Worm (Caenorhabditis elegans) whole organism, L3 larva: Measurements from ENCODE around the gene T12D8.9.

Experiments
- R02D3.7 ChIP-seq: fragments of 150-350 bp; optimal IDR thresholded peaks from 2 replicates; lab custom pipeline; 2014; ENCODE audit warnings: missing biosample characterization, missing genetic modification characterization
- ama-1 ChIP-seq: fragments of 150-350 bp; optimal IDR thresholded peaks from 2 replicates; lab custom pipeline; 2018
- ceh-16 ChIP-seq: sonication (generic microtip); optimal IDR thresholded peaks from 2 replicates; lab custom pipeline; 2017; ENCODE audit warnings: missing biosample characterization, missing genetic modification characterization
- ceh-28 ChIP-seq: fragments of 150-350 bp; optimal IDR thresholded peaks from 2 replicates; lab custom pipeline; 2014; ENCODE audit warnings: missing biosample characterization, missing genetic modification reagents, missing genetic modification characterization
- ceh-82 ChIP-seq: fragments of 150-350 bp; optimal IDR thresholded peaks from 2 replicates; lab custom pipeline; 2014; ENCODE audit warnings: missing biosample characterization, missing genetic modification characterization
- ceh-9 ChIP-seq: sonication (generic microtip); optimal IDR thresholded peaks from 2 replicates; lab custom pipeline; 2018; ENCODE audit warnings: missing biosample characterization, missing genetic modification characterization
- daf-12 ChIP-seq: fragments of 150-350 bp; optimal IDR thresholded peaks from 2 replicates; lab custom pipeline; 2014; ENCODE audit warnings: missing biosample characterization, missing genetic modification reagents, missing genetic modification characterization
- egl-27 ChIP-seq: sonication (generic microtip); optimal IDR thresholded peaks from 4 replicates; lab custom pipeline; 2017; ENCODE audit warnings: missing biosample characterization, missing genetic modification reagents, missing genetic modification characterization
- egl-5 ChIP-seq: fragments of 150-350 bp; optimal IDR thresholded peaks from 2 replicates; lab custom pipeline; 2017; ENCODE audit warnings: missing biosample characterization, missing genetic modification reagents, missing genetic modification characterization, inconsistent platforms
- elt-2 ChIP-seq: sonication (generic microtip); optimal IDR thresholded peaks from 2 replicates; lab custom pipeline; 2016; ENCODE audit warnings: missing genetic modification reagents, mild to moderate bottlenecking, missing genetic modification characterization, missing compliant biosample characterization
- elt-3 ChIP-seq, 3 experiments: fragments of 150-350 bp in 1 of 3; sonication (generic microtip) in 2 of 3; optimal IDR thresholded peaks; 2 replicates in 2 of 3; 4 replicates in 1 of 3; lab custom pipeline; 2014 to 2017; ENCODE audit warnings: missing biosample characterization in 3 of 3, missing genetic modification characterization in 3 of 3
- eor-1 ChIP-seq, 2 experiments: fragments of 150-350 bp; optimal IDR thresholded peaks; 2 replicates each; lab custom pipeline; 2014 to 2018; ENCODE audit warnings: missing biosample characterization in 2 of 2, missing genetic modification characterization in 2 of 2
- fkh-10 ChIP-seq: sonication (generic microtip); optimal IDR thresholded peaks from 2 replicates; lab custom pipeline; 2017; ENCODE audit warnings: missing biosample characterization, missing genetic modification reagents, missing genetic modification characterization
- fkh-2 ChIP-seq: fragments of 150-350 bp; optimal IDR thresholded peaks from 2 replicates; lab custom pipeline; 2014; ENCODE audit warnings: missing biosample characterization, missing genetic modification reagents, missing genetic modification characterization
- fos-1 ChIP-seq: fragments of 150-350 bp; optimal IDR thresholded peaks from 2 replicates; lab custom pipeline; 2014; ENCODE audit warnings: missing biosample characterization, missing genetic modification characterization
- jun-1 ChIP-seq: fragments of 150-350 bp; optimal IDR thresholded peaks from 2 replicates; lab custom pipeline; 2014; ENCODE audit warnings: missing biosample characterization, missing genetic modification reagents, missing genetic modification characterization
- lin-15B ChIP-seq: fragments of 150-350 bp; optimal IDR thresholded peaks from 2 replicates; lab custom pipeline; 2014; ENCODE audit warnings: missing biosample characterization, missing genetic modification characterization
- lin-39 ChIP-seq: fragments of 150-350 bp; optimal IDR thresholded peaks from 2 replicates; lab custom pipeline; 2018; ENCODE audit warnings: missing biosample characterization, missing genetic modification reagents, missing genetic modification characterization
- mdl-1 ChIP-seq: fragments of 150-350 bp; optimal IDR thresholded peaks from 2 replicates; lab custom pipeline; 2014; ENCODE audit warnings: missing biosample characterization, missing genetic modification characterization
- mml-1 ChIP-seq: fragments of 150-350 bp; sonication (generic microtip); optimal IDR thresholded peaks from 3 replicates; lab custom pipeline; 2014; ENCODE audit warnings: missing biosample characterization, missing genetic modification characterization
- nfya-1 ChIP-seq: sonication (generic microtip); optimal IDR thresholded peaks from 2 replicates; lab custom pipeline; 2017; ENCODE audit warnings: missing genetic modification characterization, mild to moderate bottlenecking, missing compliant biosample characterization, antibody characterized with exemption, moderate library complexity; ENCODE audit not compliant: insufficient read depth
- nhr-12 ChIP-seq: fragments of 150-350 bp; optimal IDR thresholded peaks from 2 replicates; lab custom pipeline; 2014; ENCODE audit warnings: missing biosample characterization, missing genetic modification characterization
- nhr-23 ChIP-seq: fragments of 150-350 bp; optimal IDR thresholded peaks from 2 replicates; lab custom pipeline; 2014; ENCODE audit warnings: missing biosample characterization, missing genetic modification reagents, missing genetic modification characterization
- nhr-237 ChIP-seq: fragments of 150-350 bp; optimal IDR thresholded peaks from 2 replicates; lab custom pipeline; 2014; ENCODE audit warnings: missing biosample characterization, missing genetic modification characterization
- nhr-28 ChIP-seq: fragments of 150-350 bp; optimal IDR thresholded peaks from 2 replicates; lab custom pipeline; 2014; ENCODE audit warnings: missing biosample characterization, missing genetic modification characterization
- nhr-43 ChIP-seq: sonication (generic microtip); optimal IDR thresholded peaks from 2 replicates; lab custom pipeline; 2016; ENCODE audit warnings: mild to moderate bottlenecking, missing genetic modification characterization, missing compliant biosample characterization; ENCODE audit not compliant: poor library complexity, severe bottlenecking
- nhr-76 ChIP-seq: fragments of 150-350 bp; sonication (generic microtip); optimal IDR thresholded peaks from 5 replicates; lab custom pipeline; 2014; ENCODE audit warnings: missing biosample characterization, missing genetic modification characterization
- pha-4 ChIP-seq: fragments of 150-350 bp; optimal IDR thresholded peaks from 2 replicates; lab custom pipeline; 2014; ENCODE audit warnings: missing biosample characterization, missing genetic modification reagents, missing genetic modification characterization
- pqm-1 ChIP-seq: fragments of 150-350 bp; optimal IDR thresholded peaks from 2 replicates; lab custom pipeline; 2017; ENCODE audit warnings: missing biosample characterization, missing genetic modification characterization, inconsistent platforms
- sea-2 ChIP-seq: fragments of 150-350 bp; sonication (generic microtip); optimal IDR thresholded peaks from 4 replicates; lab custom pipeline; 2014; ENCODE audit warnings: missing biosample characterization, missing genetic modification reagents, missing genetic modification characterization
- skn-1 ChIP-seq: fragments of 150-350 bp; optimal IDR thresholded peaks from 2 replicates; lab custom pipeline; 2014; ENCODE audit warnings: missing biosample characterization, missing genetic modification characterization
- unc-39 ChIP-seq: sonication (generic microtip); optimal IDR thresholded peaks from 4 replicates; lab custom pipeline; 2017; ENCODE audit warnings: missing biosample characterization, missing genetic modification characterization
- ztf-11 ChIP-seq: fragments of 150-350 bp; optimal IDR thresholded peaks from 2 replicates; lab custom pipeline; 2014; ENCODE audit warnings: missing biosample characterization, missing genetic modification characterization
- ztf-4 ChIP-seq: fragments of 150-350 bp; optimal IDR thresholded peaks from 2 replicates; lab custom pipeline; 2014; ENCODE audit warnings: missing biosample characterization, missing genetic modification characterization

Gene T12D8.9

ce11 chrIII:13643534-13643933 lies 26.6 kb downstream of the T12D8.9 start, which contains the start of the genes drr-2 and set-16 (continued):
- TF ChIP-seq fkh-10 (GFP tag; lab: Kevin White, UChicago) (peak; percentile 99), skn-1 (tag; lab: Kevin White, UChicago) (peak; percentile 94), ceh-28 (peak; percentile 99), elt-2 (tag; lab: Kevin White, UChicago) (peak; percentile 94), ceh-9 (no peak), nhr-237 (tag; lab: Kevin White, UChicago) (peak; percentile 33), elt-3 (tag; optimal IDR thresholded peaks at IDR 0.05; lab: Kevin White, UChicago) (peak; percentile 0 to 92 (median 71)), R02D3.7 (tag; lab: Kevin White, UChicago) (peak; percentile 94), mdl-1 (tag; lab: Kevin White, UChicago) (peak; percentile 38), nhr-12 (no peak), eor-1 (tag; optimal IDR thresholded peaks at IDR 0.05; lab: Kevin White, UChicago) (peak in 1 of 2 experiments; percentile 69), unc-39 (tag; lab: Kevin White, UChicago) (peak; percentile 32), pha-4 (tag; lab: Kevin White, UChicago) (peak; percentile 99)

ce11 chrIII:13644279-13644678 lies 27.4 kb downstream of the T12D8.9 start:
- TF ChIP-seq mml-1 (tag; lab: Kevin White, UChicago): no peak
- no peak for TF ChIP-seq daf-12
- no peak for TF ChIP-seq pqm-1 (tag; lab: Kevin White, UChicago)
- no peak for TF ChIP-seq eor-1 (tag; optimal IDR thresholded peaks at IDR 0.05; lab: Kevin White, UChicago)
- no peak for TF ChIP-seq fos-1
- no peak for TF ChIP-seq sea-2 (GFP tag; lab: Kevin White, UChicago)
- no peak for TF ChIP-seq ceh-16 (tag; lab: Kevin White, UChicago)
- TF ChIP-seq lin-15B (tag; lab: Kevin White, UChicago): no peak
- no peak for TF ChIP-seq fkh-10 (GFP tag; lab: Kevin White, UChicago)
- TF ChIP-seq nhr-28: no peak
- TF ChIP-seq nfya-1 (tag; lab: Kevin White, UChicago): no peak
- no peak for TF ChIP-seq ama-1 (lab: Kevin White, UChicago)
- no peak for TF ChIP-seq egl-27
- TF ChIP-seq nhr-43: no peak
- TF ChIP-seq ceh-82 (tag; lab: Kevin White, UChicago): no peak
- TF ChIP-seq jun-1 (tag; lab: Kevin White, UChicago): no peak
- no peak for TF ChIP-seq egl-5 (tag; lab: Kevin White, UChicago)

- TF ChIP-seq skn-1 (tag; lab: Kevin White, UChicago): no peak
- no peak for TF ChIP-seq fkh-2 (tag; lab: Kevin White, UChicago)
- no peak for TF ChIP-seq mdl-1 (tag; lab: Kevin White, UChicago)
- TF ChIP-seq nfya-1 (tag; lab: Kevin White, UChicago): no peak
- TF ChIP-seq eor-1 (tag; optimal IDR thresholded peaks at IDR 0.05; lab: Kevin White, UChicago): no peak
- TF ChIP-seq fkh-10 (GFP tag; lab: Kevin White, UChicago): no peak
- TF ChIP-seq lin-39 (tag; lab: Kevin White, UChicago): no peak
- TF ChIP-seq ceh-16 (tag; lab: Kevin White, UChicago): no peak
- no peak for TF ChIP-seq fos-1
- TF ChIP-seq nhr-237 (tag; lab: Kevin White, UChicago): no peak
- no peak for TF ChIP-seq nhr-23 (tag; lab: Kevin White, UChicago)
- TF ChIP-seq ztf-11 (tag; lab: Kevin White, UChicago): no peak
- TF ChIP-seq elt-2 (tag; lab: Kevin White, UChicago): no peak
- TF ChIP-seq egl-27: no peak
Observed at ce11 chrIII:13645885-13646488, 29.1 kb downstream of the T12D8.9 start.

ce11 chrIII:13648540-13648939 lies 31.6 kb downstream of the T12D8.9 start:
- TF ChIP-seq ceh-82 (tag; lab: Kevin White, UChicago): no peak
- no peak for TF ChIP-seq egl-5 (tag; lab: Kevin White, UChicago)
- no peak for TF ChIP-seq ztf-4
- TF ChIP-seq nhr-76 (tag; lab: Kevin White, UChicago): no peak
- TF ChIP-seq mml-1 (tag; lab: Kevin White, UChicago): no peak
- no peak for TF ChIP-seq lin-15B (tag; lab: Kevin White, UChicago)
- TF ChIP-seq ceh-28: no peak
- TF ChIP-seq nhr-12: no peak
